Worm (Caenorhabditis elegans) whole organism, L1 larva: ENCODE data around the gene F42A10.7.

Source experiments
- aly-2 ChIP-seq: fragments of 150-350 bp; optimal IDR thresholded peaks from 2 replicates; lab custom pipeline; 2014; ENCODE audit warnings: missing biosample characterization, missing genetic modification characterization
- ama-1 ChIP-seq: fragments of 150-350 bp; optimal IDR thresholded peaks from 2 replicates; lab custom pipeline; 2014
- egl-13 ChIP-seq: sonication (generic microtip); optimal IDR thresholded peaks from 2 replicates; lab custom pipeline; 2016; ENCODE audit warnings: missing genotype, missing genetic modification reagents, missing genetic modification characterization, missing compliant biosample characterization
- elt-2 ChIP-seq: sonication (generic microtip); optimal IDR thresholded peaks from 2 replicates; lab custom pipeline; 2016; ENCODE audit warnings: missing genetic modification characterization, mild to moderate bottlenecking, inconsistent platforms, missing compliant biosample characterization, missing genetic modification reagents
- fos-1 ChIP-seq: fragments of 150-350 bp; optimal IDR thresholded peaks from 2 replicates; lab custom pipeline; 2014; ENCODE audit warnings: missing biosample characterization, missing genetic modification characterization
- lir-3 ChIP-seq: sonication (generic microtip); optimal IDR thresholded peaks from 2 replicates; lab custom pipeline; 2016; ENCODE audit warnings: mild to moderate bottlenecking, missing genetic modification characterization, moderate library complexity, missing compliant biosample characterization; ENCODE audit not compliant: poor library complexity
- mdl-1 ChIP-seq, 2 experiments: fragments of 150-350 bp; optimal IDR thresholded peaks; 2 replicates each; lab custom pipeline; 2014 to 2017; ENCODE audit warnings: missing biosample characterization in 2 of 2, missing genetic modification characterization in 2 of 2, inconsistent platforms in 1 of 2
- nhr-12 ChIP-seq: sonication (generic microtip); optimal IDR thresholded peaks from 2 replicates; lab custom pipeline; 2017; ENCODE audit warnings: missing biosample characterization, missing genetic modification characterization
- pqm-1 ChIP-seq: sonication (generic microtip); optimal IDR thresholded peaks from 3 replicates; lab custom pipeline; 2017; ENCODE audit warnings: missing biosample characterization, missing genetic modification characterization
- ztf-4 ChIP-seq: fragments of 150-350 bp; optimal IDR thresholded peaks from 2 replicates; lab custom pipeline; 2014; ENCODE audit warnings: missing biosample characterization, missing genetic modification characterization

DNA sequence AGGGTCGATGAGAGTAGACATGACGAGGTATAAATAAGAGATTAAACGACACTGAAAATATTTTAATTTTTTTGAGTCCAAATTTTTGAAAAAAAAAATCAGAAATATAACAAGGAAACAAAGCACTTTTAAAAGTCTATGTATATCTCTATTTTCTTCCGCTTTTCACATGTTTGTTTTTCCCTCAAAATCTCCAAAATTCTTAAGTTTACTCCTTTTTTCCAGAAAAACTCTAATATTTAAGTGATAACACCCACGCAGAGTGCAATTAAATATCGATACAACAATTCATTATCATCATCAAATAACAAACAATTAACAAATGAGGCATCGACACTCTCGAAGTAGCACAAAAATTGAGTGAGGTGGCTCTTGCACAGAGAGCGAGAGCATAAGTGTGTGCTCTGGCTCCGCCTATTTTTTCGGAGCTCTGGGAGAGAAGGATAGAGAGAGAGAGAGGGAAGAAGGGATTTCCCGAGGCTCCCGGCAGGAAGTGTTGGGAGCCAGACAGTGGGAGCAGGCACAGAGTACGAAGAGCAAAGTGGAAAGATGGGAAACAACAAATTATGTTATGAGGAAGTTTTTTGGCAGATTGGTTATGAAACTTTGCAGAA lies 20.7 kb downstream of the F42A10.7 start, which contains the start of gene anmt-2:
- TF ChIP-seq elt-2 (tag; lab: Kevin White, UChicago) (no peak), lir-3 (tag; lab: Kevin White, UChicago) (no peak), mdl-1 (tag; optimal IDR thresholded peaks at IDR 0.05; lab: Kevin White, UChicago) (no peak), ztf-4 (no peak), nhr-12 (tag; lab: Kevin White, UChicago) (no peak), fos-1 (tag; lab: Kevin White, UChicago) (no peak), pqm-1 (tag; lab: Kevin White, UChicago) (no peak), egl-13 (tag; lab: Kevin White, UChicago) (no peak), aly-2 (no peak), ama-1 (lab: Kevin White, UChicago) (no peak)
